Fruit fly (Drosophila melanogaster): ENCODE results near the gene beta-Spec.
A peak's percentile ranks its signal among the peaks of the same experiment; 100 is the strongest.

beta-Spec gene

dm6 chrX:17694873-17695446 lies 37.8 kb downstream of the beta-Spec start (continued):
- TF ChIP-seq CG6689 (GFP tag; IDR thresholded peaks at IDR 0.05) (0 out of 2 replicates have a peak, but pooled peaks have one; percentile 17), CG17328 (GFP tag; IDR thresholded peaks at IDR 0.05) (0 out of 2 replicates have a peak, but pooled peaks have one; percentile 20), CG8290 (GFP tag; optimal IDR thresholded peaks at IDR 0.05) (no peak), CG8290 (tag; optimal IDR thresholded peaks at IDR 0.05) (peak in 1 of 2 experiments; percentile 6), eyg (GFP tag; optimal IDR thresholded peaks at IDR 0.05) (no peak), CG6683 (GFP tag; optimal IDR thresholded peaks at IDR 0.05) (peak; percentile 6), CG33557 (GFP tag; optimal IDR thresholded peaks at IDR 0.05) (no peak), unpg (GFP tag; optimal IDR thresholded peaks at IDR 0.05) (peak; percentile 1), CG11696 (GFP tag; IDR thresholded peaks at IDR 0.05) (peak; percentile 53), Gug (GFP tag; IDR thresholded peaks at IDR 0.05) (no peak), Hmr (GFP tag; optimal IDR thresholded peaks at IDR 0.05) (peak; percentile 5), Drgx (GFP tag; IDR thresholded peaks at IDR 0.05) (peak; percentile 48), CG6854 (GFP tag; optimal IDR thresholded peaks at IDR 0.05) (peak; percentile 31), HHEX (GFP tag; optimal IDR thresholded peaks at IDR 0.05) (peak; percentile 21), CG2678 (tag; optimal IDR thresholded peaks at IDR 0.05) (peak; percentile 67), CG6813 (GFP tag; optimal IDR thresholded peaks at IDR 0.05) (peak; percentile 9), prd (optimal IDR thresholded peaks at IDR 0.05) (no peak), prd (GFP tag; IDR thresholded peaks at IDR 0.05) (0 out of 3 replicates have a peak, but pooled peaks have one; percentile 12), CG18619 (GFP tag; optimal IDR thresholded peaks at IDR 0.05) (peak; percentile 5), gem (tag; optimal IDR thresholded peaks at IDR 0.05) (peak; percentile 44), CG14710 (tag; optimal IDR thresholded peaks at IDR 0.05) (peak; percentile 13), cwo (GFP tag; optimal IDR thresholded peaks at IDR 0.05) (peak; percentile 23), Six4 (GFP tag; optimal IDR thresholded peaks at IDR 0.05) (peak; percentile 10), ssp (GFP tag; IDR thresholded peaks at IDR 0.05) (no peak), CG12391 (tag; optimal IDR thresholded peaks at IDR 0.05) (peak; percentile 10), Med (GFP tag) (peak; percentile 74), tgo (GFP tag; IDR thresholded peaks at IDR 0.05) (peak; percentile 24; the same call in 1 of the 3 replicates), dpn (GFP tag; optimal IDR thresholded peaks at IDR 0.05) (peak in 1 of 2 experiments; percentile 0), CG7556 (GFP tag; optimal IDR thresholded peaks at IDR 0.05) (peak; percentile 56), CG11456 (GFP tag; IDR thresholded peaks at IDR 0.05) (0 out of 3 replicates have a peak, but pooled peaks have one; percentile 14), CG10979 (tag; optimal IDR thresholded peaks at IDR 0.05) (peak; percentile 36), zf30C (GFP tag; optimal IDR thresholded peaks at IDR 0.05) (no peak), Nf-YC (tag; optimal IDR thresholded peaks at IDR 0.05) (peak; percentile 24), HLH54F (GFP tag; optimal IDR thresholded peaks at IDR 0.05) (no peak), CG8924 (tag; optimal IDR thresholded peaks at IDR 0.05) (peak; percentile 40), D19B (GFP tag; optimal IDR thresholded peaks at IDR 0.05) (peak; percentile 6), CG17359 (tag; optimal IDR thresholded peaks at IDR 0.05) (peak; percentile 47), nerfin-1 (tag; optimal IDR thresholded peaks at IDR 0.05) (peak; percentile 19), phol (tag; optimal IDR thresholded peaks at IDR 0.05) (peak; percentile 52), CG11695 (GFP tag; IDR thresholded peaks at IDR 0.05) (0 out of 3 replicates have a peak, but pooled peaks have one; percentile 25), gce (GFP tag; IDR thresholded peaks at IDR 0.05) (no peak), ewg (GFP tag; optimal IDR thresholded peaks at IDR 0.05) (no peak), lab (GFP tag; optimal IDR thresholded peaks at IDR 0.05) (peak; percentile 24), dmrt99B (tag; optimal IDR thresholded peaks at IDR 0.05) (peak; percentile 62), Hr51 (GFP tag; optimal IDR thresholded peaks at IDR 0.05) (peak in 1 of 2 experiments; percentile 54), CG17385 (GFP tag; optimal IDR thresholded peaks at IDR 0.05) (peak; percentile 28), CoRest (tag; optimal IDR thresholded peaks at IDR 0.05) (peak; percentile 36)
